Worm (Caenorhabditis elegans) whole organism, L4 larva: Measurements from ENCODE around the gene ZK632.10.

Source experiments
- F10B5.3 ChIP-seq: sonication (generic microtip); optimal IDR thresholded peaks from 2 replicates; lab custom pipeline; 2016; ENCODE audit warnings: mild to moderate bottlenecking, missing genetic modification characterization, missing compliant biosample characterization
- T20F7.1 ChIP-seq: fragments of 200-800 bp; sonication (Bioruptor generic); optimal IDR thresholded peaks from 2 replicates; lab custom pipeline; 2018; ENCODE audit warnings: mild to moderate bottlenecking, missing genetic modification characterization, missing compliant biosample characterization
- Y105C5A.15 ChIP-seq: fragments of 200-800 bp; sonication (Bioruptor generic); IDR thresholded peaks from 2 replicates; pipeline ENCODE4 v1.3.6; 2022; ENCODE audit warnings: missing genetic modification characterization, missing compliant biosample characterization
- aha-1 ChIP-seq: fragments of 150-350 bp; peaks from one replicate; lab custom pipeline; 2014; ENCODE audit warnings: missing biosample characterization, missing genetic modification characterization
- attf-4 ChIP-seq: sonication (generic microtip); optimal IDR thresholded peaks from 3 replicates; lab custom pipeline; 2017; ENCODE audit warnings: missing biosample characterization, missing genetic modification characterization
- ceh-32 ChIP-seq: sonication (generic microtip); optimal IDR thresholded peaks from 2 replicates; lab custom pipeline; 2016; ENCODE audit warnings: mild to moderate bottlenecking, missing genetic modification characterization, missing compliant biosample characterization; ENCODE audit not compliant: poor library complexity
- ceh-82 ChIP-seq: sonication (generic microtip); optimal IDR thresholded peaks from 2 replicates; lab custom pipeline; 2017; ENCODE audit warnings: missing biosample characterization, missing genetic modification characterization
- ces-1 ChIP-seq: fragments of 150-350 bp; sonication (generic microtip); optimal IDR thresholded peaks from 4 replicates; lab custom pipeline; 2014; ENCODE audit warnings: missing biosample characterization, missing genetic modification reagents, missing genetic modification characterization
- cey-2 ChIP-seq: sonication (generic microtip); optimal IDR thresholded peaks from 3 replicates; lab custom pipeline; 2017; ENCODE audit warnings: missing genetic modification characterization, mild to moderate bottlenecking, missing compliant biosample characterization, antibody characterized with exemption, borderline replicate concordance; ENCODE audit not compliant: insufficient read depth
- daf-12 ChIP-seq: fragments of 150-350 bp; optimal IDR thresholded peaks from 2 replicates; lab custom pipeline; 2014; ENCODE audit warnings: missing biosample characterization, missing genetic modification reagents, missing genetic modification characterization
- daf-19 ChIP-seq: fragments of 200-800 bp; sonication (Bioruptor generic); conservative IDR thresholded peaks from 2 replicates; pipeline ENCODE4 v1.3.6; 2022; ENCODE audit warnings: missing genetic modification characterization, missing compliant biosample characterization
- daf-8 ChIP-seq: fragments of 200-800 bp; sonication (Bioruptor generic); IDR thresholded peaks from 2 replicates; pipeline ENCODE4 v1.3.6; 2022; ENCODE audit warnings: missing genetic modification characterization, missing compliant biosample characterization
- dpl-1 ChIP-seq: fragments of 150-350 bp; optimal IDR thresholded peaks from 2 replicates; lab custom pipeline; 2014; ENCODE audit warnings: missing biosample characterization, missing genetic modification reagents, missing genetic modification characterization
- egl-27 ChIP-seq: sonication (generic microtip); optimal IDR thresholded peaks from 3 replicates; lab custom pipeline; 2017; ENCODE audit warnings: missing biosample characterization, missing genetic modification reagents, missing genetic modification characterization
- fos-1 ChIP-seq: fragments of 150-350 bp; optimal IDR thresholded peaks from 2 replicates; lab custom pipeline; 2014; ENCODE audit warnings: missing biosample characterization, missing genetic modification characterization
- hif-1 ChIP-seq, 2 experiments: sonication (generic microtip); optimal IDR thresholded peaks; 2 replicates each; lab custom pipeline; 2016 to 2017; ENCODE audit warnings: missing compliant biosample characterization in 2 of 2, missing genetic modification characterization in 2 of 2, missing genetic modification reagents in 2 of 2, missing genotype in 2 of 2, mild to moderate bottlenecking in 1 of 2
- hlh-11 ChIP-seq: fragments of 200-800 bp; sonication (Bioruptor generic); optimal IDR thresholded peaks from 2 replicates; lab custom pipeline; 2018; ENCODE audit warnings: mild to moderate bottlenecking, missing genetic modification characterization, missing compliant biosample characterization
- hlh-30 ChIP-seq: sonication (generic microtip); optimal IDR thresholded peaks from 2 replicates; lab custom pipeline; 2017; ENCODE audit warnings: antibody characterized with exemption, mild to moderate bottlenecking, missing genetic modification characterization, missing compliant biosample characterization; ENCODE audit not compliant: insufficient read depth
- lim-7 ChIP-seq: fragments of 200-800 bp; sonication (Bioruptor generic); IDR thresholded peaks from 2 replicates; pipeline ENCODE4 v1.3.6; 2022; ENCODE audit warnings: missing genetic modification characterization, missing compliant biosample characterization
- lin-1 ChIP-seq: fragments of 200-800 bp; sonication (Bioruptor generic); IDR thresholded peaks from 2 replicates; pipeline ENCODE4 v1.3.6; 2022; ENCODE audit warnings: missing genetic modification reagents, missing genetic modification characterization, missing compliant biosample characterization
- lin-15B ChIP-seq: fragments of 150-350 bp; sonication (generic microtip); optimal IDR thresholded peaks from 3 replicates; lab custom pipeline; 2014; ENCODE audit warnings: missing biosample characterization, missing genetic modification characterization
- lin-29 ChIP-seq: fragments of 200-800 bp; sonication (Bioruptor generic); IDR thresholded peaks from 2 replicates; pipeline ENCODE4 v1.3.6; 2022; ENCODE audit warnings: missing genetic modification reagents, missing genetic modification characterization, missing compliant biosample characterization
- lin-38 ChIP-seq: fragments of 200-800 bp; sonication (Bioruptor generic); IDR thresholded peaks from 2 replicates; pipeline ENCODE4 v1.3.6; 2022; ENCODE audit warnings: missing genetic modification reagents, missing genetic modification characterization, missing compliant biosample characterization
- lir-3 ChIP-seq: sonication (generic microtip); optimal IDR thresholded peaks from 2 replicates; lab custom pipeline; 2016; ENCODE audit warnings: mild to moderate bottlenecking, missing genetic modification characterization, missing compliant biosample characterization
- lsy-2 ChIP-seq, 2 experiments: fragments of 150-350 bp in 1 of 2; sonication (generic microtip) in 1 of 2; optimal IDR thresholded peaks; 2 replicates each; lab custom pipeline; 2014 to 2017; ENCODE audit warnings: missing biosample characterization in 2 of 2, missing genetic modification characterization in 2 of 2
- mdl-1 ChIP-seq, 2 experiments: fragments of 150-350 bp in 1 of 2; sonication (generic microtip) in 1 of 2; optimal IDR thresholded peaks; 2 replicates each; lab custom pipeline; 2014 to 2017; ENCODE audit warnings: missing biosample characterization in 2 of 2, missing genetic modification characterization in 2 of 2
- mxl-2 ChIP-seq: fragments of 200-800 bp; sonication (Bioruptor generic); conservative IDR thresholded peaks from 2 replicates; pipeline ENCODE4 v1.3.6; 2022; ENCODE audit warnings: missing genetic modification reagents, missing genetic modification characterization, missing compliant biosample characterization
- mxl-3 ChIP-seq: fragments of 200-800 bp; sonication (Bioruptor generic); optimal IDR thresholded peaks from 2 replicates; lab custom pipeline; 2018; ENCODE audit warnings: mild to moderate bottlenecking, missing genetic modification characterization, missing compliant biosample characterization
- nhr-10 ChIP-seq: fragments of 150-350 bp; optimal IDR thresholded peaks from 2 replicates; lab custom pipeline; 2014; ENCODE audit warnings: missing biosample characterization, missing genetic modification characterization
- nhr-11 ChIP-seq: fragments of 150-350 bp; optimal IDR thresholded peaks from 2 replicates; lab custom pipeline; 2014; ENCODE audit warnings: missing biosample characterization, missing genetic modification characterization
- nhr-25 ChIP-seq: sonication (generic microtip); optimal IDR thresholded peaks from 2 replicates; lab custom pipeline; 2017; ENCODE audit warnings: missing genetic modification characterization, mild to moderate bottlenecking, missing compliant biosample characterization, antibody characterized with exemption, moderate library complexity, borderline replicate concordance; ENCODE audit not compliant: insufficient read depth
- nhr-28 ChIP-seq: fragments of 150-350 bp; optimal IDR thresholded peaks from 2 replicates; lab custom pipeline; 2014; ENCODE audit warnings: missing biosample characterization, missing genetic modification characterization
- nhr-42 ChIP-seq: fragments of 200-800 bp; sonication (Bioruptor generic); IDR thresholded peaks from 2 replicates; pipeline ENCODE4 v1.3.6; 2022; ENCODE audit warnings: missing genetic modification characterization, missing compliant biosample characterization
- nhr-48 ChIP-seq: sonication (generic microtip); optimal IDR thresholded peaks from 2 replicates; lab custom pipeline; 2016; ENCODE audit warnings: mild to moderate bottlenecking, missing genetic modification characterization, missing compliant biosample characterization
- nhr-77 ChIP-seq: fragments of 150-350 bp; optimal IDR thresholded peaks from 2 replicates; lab custom pipeline; 2014; ENCODE audit warnings: missing biosample characterization, missing genetic modification characterization
- php-3 ChIP-seq: fragments of 200-800 bp; sonication (Bioruptor generic); IDR thresholded peaks from 2 replicates; pipeline ENCODE4 v1.3.6; 2022; ENCODE audit warnings: missing genetic modification reagents, missing genetic modification characterization, missing compliant biosample characterization
- saeg-2 ChIP-seq: fragments of 200-800 bp; sonication (Bioruptor generic); IDR thresholded peaks from 2 replicates; pipeline ENCODE4 v1.3.6; 2022; ENCODE audit warnings: missing genetic modification reagents, missing genetic modification characterization, missing compliant biosample characterization
- skn-1 ChIP-seq: fragments of 150-350 bp; optimal IDR thresholded peaks from 2 replicates; lab custom pipeline; 2014; ENCODE audit warnings: missing biosample characterization, missing genetic modification characterization
- spr-3 ChIP-seq: fragments of 200-800 bp; sonication (Bioruptor generic); optimal IDR thresholded peaks from 2 replicates; lab custom pipeline; 2018; ENCODE audit warnings: mild to moderate bottlenecking, missing genetic modification characterization, missing compliant biosample characterization
- tag-97 ChIP-seq: fragments of 200-800 bp; sonication (Bioruptor generic); IDR thresholded peaks from 2 replicates; pipeline ENCODE4 v1.3.6; 2022; ENCODE audit warnings: missing genetic modification characterization, missing compliant biosample characterization
- tra-1 ChIP-seq: fragments of 200-800 bp; sonication (Bioruptor generic); IDR thresholded peaks from 2 replicates; pipeline ENCODE4 v1.3.6; 2022; ENCODE audit warnings: missing genetic modification reagents, missing genetic modification characterization, missing compliant biosample characterization
- unc-130 ChIP-seq: sonication (generic microtip); optimal IDR thresholded peaks from 2 replicates; lab custom pipeline; 2016; ENCODE audit warnings: missing genetic modification reagents, missing genetic modification characterization, missing compliant biosample characterization
- vab-7 ChIP-seq: fragments of 200-800 bp; sonication (Bioruptor generic); IDR thresholded peaks from 2 replicates; pipeline ENCODE4 v1.3.6; 2022; ENCODE audit warnings: missing genetic modification reagents, missing genetic modification characterization, missing compliant biosample characterization
- zip-11 ChIP-seq: fragments of 200-800 bp; sonication (Bioruptor generic); IDR thresholded peaks from 2 replicates; pipeline ENCODE4 v1.3.6; 2022; ENCODE audit warnings: missing genetic modification characterization, missing compliant biosample characterization
- zip-2 ChIP-seq: fragments of 150-350 bp; optimal IDR thresholded peaks from 2 replicates; lab custom pipeline; 2014; ENCODE audit warnings: missing biosample characterization, missing genetic modification characterization

ZK632.10 gene

DNA sequence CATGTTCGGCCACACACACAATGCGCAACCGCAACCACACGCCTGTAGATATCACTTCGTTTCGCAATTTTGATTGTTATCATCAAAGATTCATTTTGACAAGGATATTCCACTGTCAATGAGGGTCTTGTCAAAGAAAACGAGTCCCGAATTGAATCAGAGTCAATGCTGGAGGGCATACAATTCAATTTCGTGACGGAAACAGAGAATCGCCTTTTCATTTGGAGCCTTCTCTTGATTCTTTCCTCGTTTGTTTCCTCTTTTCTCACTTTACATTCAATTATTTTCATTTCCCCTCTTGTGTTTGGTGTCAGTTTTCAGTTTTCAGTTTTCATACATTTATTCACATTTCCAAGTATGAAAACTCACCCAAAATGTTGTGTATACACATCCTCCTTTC is 39.8 kb upstream of the ZK632.10 start (continued):
- TF ChIP-seq mxl-3, result peak; percentile 12
- no peak for TF ChIP-seq cey-2 (tag; lab: Kevin White, UChicago)

DNA sequence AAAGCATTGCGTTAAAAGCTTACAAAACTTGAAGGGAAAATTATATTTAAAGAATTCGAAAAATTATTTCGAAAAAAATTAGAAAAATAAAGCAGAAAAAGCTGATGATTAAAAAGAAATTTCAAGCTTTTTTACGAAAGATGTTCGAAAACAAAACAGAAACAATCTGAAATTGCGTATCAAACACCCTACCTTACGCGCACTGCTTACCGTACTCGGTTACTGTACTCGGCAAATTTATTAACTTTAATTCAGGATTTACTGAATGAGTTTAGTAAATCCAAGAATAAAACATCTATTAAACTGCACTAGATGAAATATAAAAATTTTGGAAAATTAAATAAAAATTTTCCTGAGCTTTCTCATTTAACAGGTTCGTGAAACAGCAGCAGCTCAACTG is 34.9 kb upstream of the ZK632.10 start:
- peak in 1 of 2 experiments; percentile 56 for TF ChIP-seq lsy-2 (tag; optimal IDR thresholded peaks at IDR 0.05; lab: Kevin White, UChicago)
- TF ChIP-seq nhr-28 (tag; lab: Kevin White, UChicago), result no peak

DNA sequence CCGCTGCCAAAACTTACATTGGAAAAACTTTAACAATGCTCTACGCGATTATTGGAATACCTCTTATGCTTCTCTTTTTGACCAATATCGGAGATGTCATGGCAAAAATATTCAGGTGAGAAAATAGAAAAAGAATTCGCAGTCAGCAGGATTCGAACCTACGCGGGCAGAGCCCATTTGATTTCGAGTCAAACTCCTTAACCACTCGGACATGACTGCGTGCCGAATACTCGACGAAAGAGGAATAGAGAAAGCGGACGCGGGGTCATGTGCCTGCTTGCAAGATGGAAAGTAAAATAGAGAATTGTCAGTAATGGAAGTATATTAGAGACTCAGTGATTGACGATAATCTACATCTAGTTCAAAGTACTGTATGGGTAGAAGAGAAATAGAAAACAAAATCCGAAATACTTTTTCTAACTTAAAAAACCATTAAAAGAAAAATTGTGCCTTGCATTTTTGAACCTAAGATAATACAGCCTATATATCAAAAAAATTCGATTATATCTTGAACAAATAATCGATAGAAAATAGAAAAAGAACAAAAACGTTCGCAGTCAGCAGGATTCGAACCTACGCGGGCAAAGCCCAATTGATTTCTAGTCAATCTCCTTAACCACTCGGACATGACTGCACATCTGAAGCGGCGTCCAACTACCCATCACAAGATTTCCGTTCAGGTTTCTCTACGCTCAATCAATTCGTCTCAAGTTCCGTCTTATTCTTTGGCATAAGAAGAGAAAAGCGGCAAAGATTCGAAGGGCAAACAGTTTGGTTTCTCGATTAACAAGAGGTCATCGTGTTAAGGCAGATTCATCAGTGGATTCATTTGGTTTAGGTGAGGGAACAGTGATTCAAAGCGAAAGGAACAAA is 34.2 kb upstream of the ZK632.10 start:
- no peak for TF ChIP-seq lir-3 (tag; lab: Kevin White, UChicago)
- TF ChIP-seq nhr-11 (tag; lab: Kevin White, UChicago), result peak; percentile 5
- TF ChIP-seq tag-97 (GFP tag; lab: Robert Waterston, UW), result no peak
- peak; percentile 82 for TF ChIP-seq lin-38 (GFP tag; lab: Robert Waterston, UW)
- TF ChIP-seq ceh-32 (tag; lab: Kevin White, UChicago), result no peak
- peak; percentile 75 for TF ChIP-seq aha-1 (tag; lab: Kevin White, UChicago)
- peak; percentile 52 for TF ChIP-seq mxl-3
- peak; percentile 71 for TF ChIP-seq hlh-30
- TF ChIP-seq attf-4 (tag; lab: Kevin White, UChicago), result no peak
- peak in 1 of 2 experiments; percentile 57 for TF ChIP-seq hif-1 (tag; optimal IDR thresholded peaks at IDR 0.05; lab: Kevin White, UChicago)
- TF ChIP-seq ces-1 (GFP tag; lab: Kevin White, UChicago), result no peak
- TF ChIP-seq lin-1, result peak; percentile 67
- peak; percentile 92 for TF ChIP-seq Y105C5A.15
- peak; percentile 96 for TF ChIP-seq lim-7 (GFP tag; lab: Robert Waterston, UW)
- TF ChIP-seq mxl-2 (GFP tag; lab: Robert Waterston, UW), result peak; percentile 75; the same call in 1 of the 2 replicates
- TF ChIP-seq T20F7.1 (GFP tag; lab: Kevin White, UChicago), result peak; percentile 37
- TF ChIP-seq zip-11 (GFP tag; lab: Robert Waterston, UW), result 0 out of 2 replicates have a peak, but pooled peaks have one; percentile 5
- TF ChIP-seq nhr-10 (tag; lab: Kevin White, UChicago), result no peak
- peak; percentile 8 for TF ChIP-seq spr-3 (GFP tag; lab: Kevin White, UChicago)
- no peak for TF ChIP-seq lin-29 (GFP tag; lab: Robert Waterston, UW)
- 0 out of 2 replicates have a peak, but pooled peaks have one; percentile 35 for TF ChIP-seq daf-19
- peak; percentile 67; the same call in 1 of the 2 replicates for TF ChIP-seq nhr-42 (GFP tag; lab: Robert Waterston, UW)
- peak; percentile 4 for TF ChIP-seq nhr-77 (tag; lab: Kevin White, UChicago)
- no peak for TF ChIP-seq F10B5.3 (tag; lab: Kevin White, UChicago)
- peak; percentile 37 for TF ChIP-seq dpl-1 (GFP tag; lab: Kevin White, UChicago)
- peak; percentile 84 for TF ChIP-seq tra-1 (GFP tag; lab: Robert Waterston, UW)
- no peak for TF ChIP-seq nhr-28 (tag; lab: Kevin White, UChicago)
- TF ChIP-seq daf-12 (tag; lab: Kevin White, UChicago), result no peak
- peak; percentile 34 for TF ChIP-seq nhr-48 (tag; lab: Kevin White, UChicago)
- TF ChIP-seq daf-8 (GFP tag; lab: Robert Waterston, UW), result no peak
- peak; percentile 36 for TF ChIP-seq unc-130 (GFP tag; lab: Kevin White, UChicago)
- peak; percentile 73 for TF ChIP-seq php-3 (GFP tag; lab: Robert Waterston, UW)
- peak; percentile 30 for TF ChIP-seq hlh-11
- no peak for TF ChIP-seq lin-15B (tag; lab: Kevin White, UChicago)
- TF ChIP-seq saeg-2 (GFP tag; lab: Robert Waterston, UW), result peak; percentile 60; the same call in 1 of the 2 replicates
- peak; percentile 5 for TF ChIP-seq zip-2 (tag; lab: Kevin White, UChicago)
- no peak for TF ChIP-seq mdl-1 (tag; optimal IDR thresholded peaks at IDR 0.05; lab: Kevin White, UChicago)
- peak; percentile 88 for TF ChIP-seq vab-7 (GFP tag; lab: Robert Waterston, UW)
- no peak for TF ChIP-seq nhr-25 (tag; lab: Kevin White, UChicago)
- no peak for TF ChIP-seq ceh-82 (tag; lab: Kevin White, UChicago)
- TF ChIP-seq skn-1 (tag; lab: Kevin White, UChicago), result no peak
- TF ChIP-seq egl-27, result no peak
- no peak for TF ChIP-seq fos-1 (tag; lab: Kevin White, UChicago)
